Fruit fly (Drosophila melanogaster) whole organism, pupa: ENCODE results near the gene CG2113.

Experiments
- CG10348 ChIP-seq: fragments of 200-800 bp; sonication (Bioruptor generic); IDR thresholded peaks from 2 replicates; pipeline ENCODE4 v1.3.6; 2022; ENCODE audit warnings: missing biosample characterization, missing genetic modification characterization
- CG12605 ChIP-seq: fragments of 200-800 bp; sonication (Bioruptor generic); IDR thresholded peaks from 2 replicates; pipeline ENCODE4 v1.3.6; 2022; ENCODE audit warnings: missing biosample characterization, missing genetic modification characterization
- CG13204 ChIP-seq: fragments of 200-800 bp; sonication (Bioruptor generic); optimal IDR thresholded peaks from 2 replicates; lab custom pipeline; 2018; ENCODE audit warnings: missing biosample characterization, mild to moderate bottlenecking, missing genetic modification characterization, moderate library complexity
- CG14655 ChIP-seq: fragments of 200-800 bp; sonication (Bioruptor generic); optimal IDR thresholded peaks from 3 replicates; lab custom pipeline; 2017; ENCODE audit warnings: mild to moderate bottlenecking, missing biosample characterization, missing genetic modification reagents, missing genetic modification characterization
- CG15710 ChIP-seq: fragments of 200-800 bp; sonication (Bioruptor generic); optimal IDR thresholded peaks from 2 replicates; lab custom pipeline; 2018; ENCODE audit warnings: missing biosample characterization, mild to moderate bottlenecking, missing genetic modification characterization, moderate library complexity
- CG17806 ChIP-seq: fragments of 200-800 bp; sonication (Bioruptor generic); optimal IDR thresholded peaks from 2 replicates; lab custom pipeline; 2018; ENCODE audit warnings: missing biosample characterization, mild to moderate bottlenecking, missing genetic modification characterization, moderate library complexity
- CG32121 ChIP-seq: fragments of 200-800 bp; sonication (Bioruptor generic); IDR thresholded peaks from 2 replicates; pipeline ENCODE4 v1.3.6; 2022; ENCODE audit warnings: missing biosample characterization, missing genetic modification characterization
- CG34367 ChIP-seq: fragments of 200-800 bp; sonication (Bioruptor generic); optimal IDR thresholded peaks from 2 replicates; lab custom pipeline; 2018; ENCODE audit warnings: missing biosample characterization, mild to moderate bottlenecking, missing genetic modification characterization
- CG4496 ChIP-seq: fragments of 200-800 bp; sonication (Bioruptor generic); IDR thresholded peaks from 3 replicates; pipeline ENCODE4 v1.3.6; 2022; ENCODE audit warnings: missing biosample characterization, missing genetic modification characterization
- CG8159 ChIP-seq: fragments of 200-800 bp; sonication (Bioruptor generic); optimal IDR thresholded peaks from 3 replicates; lab custom pipeline; 2018; ENCODE audit warnings: missing biosample characterization, mild to moderate bottlenecking, missing genetic modification characterization, moderate library complexity
- CG8301 ChIP-seq: fragments of 200-800 bp; sonication (Bioruptor generic); optimal IDR thresholded peaks from 2 replicates; lab custom pipeline; 2018; ENCODE audit warnings: missing biosample characterization, mild to moderate bottlenecking, missing genetic modification characterization
- CG9948 ChIP-seq: fragments of 200-800 bp; sonication (Bioruptor generic); optimal IDR thresholded peaks from 2 replicates; lab custom pipeline; 2018; ENCODE audit warnings: missing biosample characterization, mild to moderate bottlenecking, missing genetic modification characterization, moderate library complexity
- D1 ChIP-seq: fragments of 200-800 bp; sonication (Bioruptor generic); optimal IDR thresholded peaks from 2 replicates; lab custom pipeline; 2018; ENCODE audit warnings: missing biosample characterization, mild to moderate bottlenecking, missing genetic modification characterization, moderate library complexity
- EcR ChIP-seq: fragments of 200-800 bp; sonication (Bioruptor generic); optimal IDR thresholded peaks from 3 replicates; lab custom pipeline; 2019; ENCODE audit warnings: missing biosample characterization, missing genetic modification characterization, mild to moderate bottlenecking, moderate library complexity, missing genetic modification reagents
- Ets98B ChIP-seq: fragments of 200-800 bp; sonication (Bioruptor generic); IDR thresholded peaks from 2 replicates; pipeline ENCODE4 v1.3.6; 2022; ENCODE audit warnings: missing biosample characterization, missing genetic modification characterization
- Pif1A ChIP-seq: fragments of 200-800 bp; sonication (Bioruptor generic); optimal IDR thresholded peaks from 3 replicates; lab custom pipeline; 2016; ENCODE audit warnings: missing biosample characterization, missing genetic modification characterization
- Pif1B ChIP-seq: fragments of 200-800 bp; sonication (Bioruptor generic); optimal IDR thresholded peaks from 3 replicates; lab custom pipeline; 2016; ENCODE audit warnings: missing biosample characterization, missing genetic modification characterization
- Snoo ChIP-seq: fragments of 200-800 bp; sonication (Bioruptor generic); optimal IDR thresholded peaks from 3 replicates; lab custom pipeline; 2017; ENCODE audit warnings: missing biosample characterization, mild to moderate bottlenecking, missing genetic modification characterization, inconsistent platforms
- fd96Ca ChIP-seq: fragments of 200-800 bp; sonication (Bioruptor generic); IDR thresholded peaks from 3 replicates; pipeline ENCODE4 v1.3.6; 2022; ENCODE audit warnings: missing biosample characterization, missing genetic modification characterization
- gl ChIP-seq: fragments of 200-800 bp; sonication (Bioruptor generic); optimal IDR thresholded peaks from 2 replicates; lab custom pipeline; 2018; ENCODE audit warnings: missing biosample characterization, mild to moderate bottlenecking, missing genetic modification characterization
- rn ChIP-seq: fragments of 200-800 bp; sonication (Bioruptor generic); IDR thresholded peaks from 2 replicates; pipeline ENCODE4 v1.3.6; 2022; ENCODE audit warnings: missing biosample characterization, missing genetic modification characterization

The CG2113 gene

DNA sequence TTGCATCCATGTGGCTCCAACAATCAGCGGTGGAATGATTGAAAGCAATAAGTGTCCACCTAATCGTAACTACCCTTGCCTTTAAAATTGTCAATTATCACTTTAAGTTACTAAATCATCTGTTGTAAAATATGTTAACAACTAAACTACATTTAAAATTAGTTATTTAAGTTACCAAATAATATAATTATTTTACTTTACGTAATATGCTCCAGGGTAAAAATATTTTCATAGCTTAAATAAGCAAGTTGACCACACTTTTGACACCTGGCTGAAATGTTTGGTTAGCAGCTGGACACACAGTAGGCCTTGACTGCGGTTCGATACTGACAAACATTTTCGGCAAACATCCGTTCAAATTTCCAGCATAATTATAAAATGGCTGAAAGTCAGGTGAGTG is at the start of gene CG2113:
Gene CG2113 (plus strand): TSS at position 301 of the 400 bp plus-strand sequence.
- TF ChIP-seq Snoo (tag; lab: Kevin White, UChicago) (no peak), CG8159 (tag; lab: Kevin White, UChicago) (no peak), CG12605 (no peak), CG34367 (tag; lab: Kevin White, UChicago) (no peak), Ets98B (GFP tag; lab: Robert Waterston, UW) (no peak), CG17806 (tag; lab: Kevin White, UChicago) (no peak)

dm6 chr3L:2951518-2951917 is 43.5 kb upstream of the CG2113 start, which contains the start of gene CG32846:
Gene CG32846, minus strand, starts transcription at chr3L:2951618.
- no peak for TF ChIP-seq CG10348 (GFP tag; lab: Robert Waterston, UW)

dm6 chr3L:2960949-2961584 is 33.9 kb upstream of the CG2113 start, which contains the start of the genes CG34025 and Or63a:
Gene CG34025, minus strand, starts transcription at chr3L:2961049.
Gene Or63a, plus strand, starts transcription at chr3L:2961534.
- no peak for TF ChIP-seq CG8301 (tag; lab: Kevin White, UChicago)
- TF ChIP-seq Pif1B, result no peak
- no peak for TF ChIP-seq CG10348 (GFP tag; lab: Robert Waterston, UW)
- TF ChIP-seq CG15710 (tag; lab: Kevin White, UChicago), result no peak
- no peak for TF ChIP-seq CG4496
- no peak for TF ChIP-seq CG14655 (GFP tag; lab: Kevin White, UChicago)
- TF ChIP-seq fd96Ca (GFP tag; lab: Robert Waterston, UW), result no peak
- TF ChIP-seq D1 (tag; lab: Kevin White, UChicago), result no peak
- TF ChIP-seq Pif1A, result no peak
- TF ChIP-seq Ets98B (GFP tag; lab: Robert Waterston, UW), result no peak
- no peak for TF ChIP-seq gl (tag; lab: Kevin White, UChicago)
- no peak for TF ChIP-seq CG32121 (GFP tag; lab: Robert Waterston, UW)
- no peak for TF ChIP-seq CG9948
- TF ChIP-seq CG12605, result no peak
- no peak for TF ChIP-seq CG34367 (tag; lab: Kevin White, UChicago)
- TF ChIP-seq CG17806 (tag; lab: Kevin White, UChicago), result no peak
- TF ChIP-seq Snoo (tag; lab: Kevin White, UChicago), result no peak
- no peak for TF ChIP-seq rn (GFP tag; lab: Robert Waterston, UW)
- no peak for TF ChIP-seq EcR (GFP tag; lab: Kevin White, UChicago)
- TF ChIP-seq, all 21 proteins: peak for 0

DNA sequence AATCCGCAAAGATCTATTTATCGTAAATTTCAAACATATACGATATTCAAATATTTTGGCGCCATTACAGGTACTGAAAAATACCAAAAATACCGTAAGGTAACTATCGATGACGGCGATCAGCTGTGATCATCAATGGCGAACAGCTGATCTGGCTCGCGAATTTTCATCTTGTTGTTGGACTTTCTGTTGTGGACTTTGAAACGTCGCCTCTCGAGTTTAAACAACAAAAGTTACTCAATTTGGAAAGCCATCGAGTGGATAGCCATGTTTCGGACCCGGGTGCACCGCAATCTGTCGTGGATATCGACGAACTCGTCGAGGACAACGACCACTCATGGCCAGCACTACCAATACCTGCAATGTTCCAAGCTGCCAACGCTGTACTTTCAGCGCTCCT is 14.1 kb upstream of the CG2113 start, which contains the start of gene CPT2:
Gene CPT2 (plus strand): TSS at position 167 of the 400 bp plus-strand sequence.
- 0 out of 3 replicates have a peak, but pooled peaks have one; percentile 19 for TF ChIP-seq fd96Ca (GFP tag; lab: Robert Waterston, UW)
- TF ChIP-seq CG17806 (tag; lab: Kevin White, UChicago), result no peak
- no peak for TF ChIP-seq CG34367 (tag; lab: Kevin White, UChicago)
- TF ChIP-seq CG32121 (GFP tag; lab: Robert Waterston, UW), result no peak; the same call in 1 of the 2 replicates
- no peak for TF ChIP-seq D1 (tag; lab: Kevin White, UChicago)
- TF ChIP-seq CG13204, result no peak
- peak; percentile 75; the same call in 2 of the 3 replicates for TF ChIP-seq CG4496
- TF ChIP-seq Ets98B (GFP tag; lab: Robert Waterston, UW), result no peak
- peak; percentile 70 for TF ChIP-seq gl (tag; lab: Kevin White, UChicago)
- no peak for TF ChIP-seq Snoo (tag; lab: Kevin White, UChicago)
- TF ChIP-seq EcR (GFP tag; lab: Kevin White, UChicago), result no peak
- TF ChIP-seq CG8301 (tag; lab: Kevin White, UChicago), result no peak
- TF ChIP-seq CG15710 (tag; lab: Kevin White, UChicago), result no peak
- TF ChIP-seq CG10348 (GFP tag; lab: Robert Waterston, UW), result no peak
- no peak for TF ChIP-seq CG9948
- peak; percentile 51 for TF ChIP-seq CG14655 (GFP tag; lab: Kevin White, UChicago)
- TF ChIP-seq Pif1A, result no peak
- TF ChIP-seq CG8159 (tag; lab: Kevin White, UChicago), result peak; percentile 16
- peak; percentile 37; the same call in 1 of the 2 replicates for TF ChIP-seq CG12605
- no peak for TF ChIP-seq rn (GFP tag; lab: Robert Waterston, UW)
- TF ChIP-seq Pif1B, result no peak

DNA sequence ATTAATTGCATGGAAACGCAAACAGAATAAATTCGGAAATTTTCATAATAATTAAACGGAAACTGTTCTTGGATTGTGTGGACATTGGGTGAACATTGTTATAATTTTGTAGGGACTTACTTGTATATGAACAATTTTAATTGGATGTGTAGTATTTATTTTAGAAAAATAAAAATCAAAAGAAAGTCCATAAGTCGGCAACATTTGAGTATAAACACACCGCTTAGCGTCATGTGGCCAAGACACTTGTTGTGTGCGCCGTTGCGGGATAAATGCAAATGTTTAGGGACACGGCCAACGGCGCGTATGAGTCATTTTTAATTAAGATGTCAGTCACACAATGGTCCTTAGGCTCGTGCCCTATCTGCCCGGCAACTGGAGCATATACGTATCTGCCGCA is 8.7 kb upstream of the CG2113 start:
- no peak for TF ChIP-seq D1 (tag; lab: Kevin White, UChicago)
- TF ChIP-seq CG34367 (tag; lab: Kevin White, UChicago), result no peak
- TF ChIP-seq CG17806 (tag; lab: Kevin White, UChicago), result no peak
- no peak for TF ChIP-seq rn (GFP tag; lab: Robert Waterston, UW)
- TF ChIP-seq fd96Ca (GFP tag; lab: Robert Waterston, UW), result no peak
- no peak for TF ChIP-seq Snoo (tag; lab: Kevin White, UChicago)
- TF ChIP-seq CG8159 (tag; lab: Kevin White, UChicago), result no peak
- TF ChIP-seq gl (tag; lab: Kevin White, UChicago), result no peak
- TF ChIP-seq CG8301 (tag; lab: Kevin White, UChicago), result no peak
- TF ChIP-seq EcR (GFP tag; lab: Kevin White, UChicago), result no peak
- TF ChIP-seq, all 21 proteins: peak for 0

dm6 chr3L:2987749-2988148 is 7.2 kb upstream of the CG2113 start:
- no peak for TF ChIP-seq Pif1A
- no peak for TF ChIP-seq CG8301 (tag; lab: Kevin White, UChicago)
- no peak for TF ChIP-seq EcR (GFP tag; lab: Kevin White, UChicago)
- no peak for TF ChIP-seq CG17806 (tag; lab: Kevin White, UChicago)
- no peak for TF ChIP-seq CG10348 (GFP tag; lab: Robert Waterston, UW)
- TF ChIP-seq D1 (tag; lab: Kevin White, UChicago), result no peak
- no peak for TF ChIP-seq rn (GFP tag; lab: Robert Waterston, UW)
